Worm (Caenorhabditis elegans): ENCODE measurements around the gene Y43F8B.3.

DNA sequence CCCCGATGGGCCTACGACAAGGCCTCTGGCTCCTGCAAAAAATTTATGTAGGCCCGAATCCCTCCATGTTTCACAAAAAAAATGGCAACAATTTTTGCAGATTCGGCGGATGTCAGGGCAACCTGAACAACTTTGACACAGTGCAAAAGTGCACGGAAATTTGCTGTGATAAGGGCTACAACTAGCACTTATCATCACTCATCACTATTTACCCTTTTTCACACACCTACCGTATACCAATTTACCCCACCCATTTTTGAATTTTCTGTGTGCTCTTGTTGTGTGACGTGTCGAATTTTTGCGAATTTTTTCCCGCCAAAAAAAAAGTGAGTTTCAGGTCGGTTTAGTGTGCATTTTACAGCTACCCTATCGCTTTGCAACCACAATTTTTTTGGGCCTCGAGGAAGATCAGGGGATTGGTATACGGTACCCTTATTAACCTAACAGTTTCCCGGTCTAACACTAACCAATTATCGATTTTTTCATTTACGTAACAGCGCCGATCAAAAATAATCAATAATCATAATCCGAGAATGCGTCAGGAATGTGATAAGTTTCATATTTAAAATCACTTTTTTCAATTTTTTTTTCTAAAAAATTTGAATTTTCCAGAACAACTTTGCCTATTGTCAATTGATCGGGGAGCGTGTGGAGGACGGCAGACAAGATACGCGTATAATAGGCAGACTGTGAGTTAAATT, 15.7 kb downstream of the Y43F8B.3 start:
- TF ChIP-seq W03F9.2 (tag; optimal IDR thresholded peaks at IDR 0.05) (no peak), dao-5 (tag; optimal IDR thresholded peaks at IDR 0.05) (no peak)

All from whole organism, L4/young adult.